Fruit fly (Drosophila melanogaster) Kc167 (cell line): ENCODE results near the gene Ugt36A1.

Experiments used
- Myc ChIP-seq: fragments of >200 bp; optimal IDR thresholded peaks from 2 replicates; lab custom pipeline; 2017; ENCODE audit warnings: missing external identifiers
- h ChIP-seq: fragments of >200 bp; optimal IDR thresholded peaks from 3 replicates; lab custom pipeline; 2018; ENCODE audit warnings: missing external identifiers
- psq ChIP-seq: fragments of >200 bp; optimal IDR thresholded peaks from 2 replicates; lab custom pipeline; 2017; ENCODE audit warnings: missing external identifiers

DNA sequence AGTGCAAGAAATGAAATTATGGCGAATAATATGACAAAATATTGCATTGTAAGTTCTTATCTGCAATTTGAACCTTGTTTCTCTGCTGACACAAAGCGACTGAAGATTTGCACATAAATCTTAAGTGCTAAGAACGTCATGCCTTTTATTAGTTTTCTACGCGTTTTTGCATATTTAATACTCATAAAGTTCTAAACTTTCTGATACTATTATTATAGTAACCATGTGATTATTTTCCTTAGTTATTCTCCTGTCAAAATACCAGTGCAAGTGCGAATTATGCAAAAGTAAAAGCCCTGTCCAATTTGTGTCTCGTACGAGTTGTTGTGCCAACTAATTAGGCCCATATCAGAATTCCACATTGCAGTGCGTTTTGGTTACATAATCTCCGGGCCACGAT, 51.6 kb downstream of the Ugt36A1 start, which contains the start of gene Sfp24Bc:
- TF ChIP-seq psq (lab: Kevin White, UChicago): no peak
- TF ChIP-seq Myc (lab: Kevin White, UChicago): no peak
- TF ChIP-seq h (lab: Kevin White, UChicago): no peak
